Fruit fly (Drosophila melanogaster) whole organism, pupa: Measurements from ENCODE around the gene CG17343.

Source experiments
- CG10348 ChIP-seq: fragments of 200-800 bp; sonication (Bioruptor generic); IDR thresholded peaks from 2 replicates; pipeline ENCODE4 v1.3.6; 2022; ENCODE audit warnings: missing biosample characterization, missing genetic modification characterization
- CG14655 ChIP-seq: fragments of 200-800 bp; sonication (Bioruptor generic); optimal IDR thresholded peaks from 3 replicates; lab custom pipeline; 2017; ENCODE audit warnings: mild to moderate bottlenecking, missing biosample characterization, missing genetic modification reagents, missing genetic modification characterization
- CG15710 ChIP-seq: fragments of 200-800 bp; sonication (Bioruptor generic); optimal IDR thresholded peaks from 2 replicates; lab custom pipeline; 2018; ENCODE audit warnings: missing biosample characterization, mild to moderate bottlenecking, missing genetic modification characterization, moderate library complexity
- CG32121 ChIP-seq: fragments of 200-800 bp; sonication (Bioruptor generic); IDR thresholded peaks from 2 replicates; pipeline ENCODE4 v1.3.6; 2022; ENCODE audit warnings: missing biosample characterization, missing genetic modification characterization
- CG4496 ChIP-seq: fragments of 200-800 bp; sonication (Bioruptor generic); IDR thresholded peaks from 3 replicates; pipeline ENCODE4 v1.3.6; 2022; ENCODE audit warnings: missing biosample characterization, missing genetic modification characterization
- Ets98B ChIP-seq: fragments of 200-800 bp; sonication (Bioruptor generic); IDR thresholded peaks from 2 replicates; pipeline ENCODE4 v1.3.6; 2022; ENCODE audit warnings: missing biosample characterization, missing genetic modification characterization
- Pif1B ChIP-seq: fragments of 200-800 bp; sonication (Bioruptor generic); optimal IDR thresholded peaks from 3 replicates; lab custom pipeline; 2016; ENCODE audit warnings: missing biosample characterization, missing genetic modification characterization

- TF ChIP-seq CG32121, result no peak
- TF ChIP-seq CG10348 (GFP tag; lab: Robert Waterston, UW), result no peak
- TF ChIP-seq Pif1B, result no peak
- no peak for TF ChIP-seq Ets98B (GFP tag; lab: Robert Waterston, UW)
- TF ChIP-seq CG15710 (tag; lab: Kevin White, UChicago), result no peak
- no peak for TF ChIP-seq CG4496 (GFP tag; lab: Robert Waterston, UW)
- TF ChIP-seq CG14655 (GFP tag; lab: Kevin White, UChicago), result no peak
These were observed 43.7 kb downstream of the CG17343 start, which contains the start of gene Lim3 for dm6 chr2L:19108377-19108876.
